Fruit fly (Drosophila melanogaster): ENCODE data around the gene Larp4B.

The Larp4B gene

DNA sequence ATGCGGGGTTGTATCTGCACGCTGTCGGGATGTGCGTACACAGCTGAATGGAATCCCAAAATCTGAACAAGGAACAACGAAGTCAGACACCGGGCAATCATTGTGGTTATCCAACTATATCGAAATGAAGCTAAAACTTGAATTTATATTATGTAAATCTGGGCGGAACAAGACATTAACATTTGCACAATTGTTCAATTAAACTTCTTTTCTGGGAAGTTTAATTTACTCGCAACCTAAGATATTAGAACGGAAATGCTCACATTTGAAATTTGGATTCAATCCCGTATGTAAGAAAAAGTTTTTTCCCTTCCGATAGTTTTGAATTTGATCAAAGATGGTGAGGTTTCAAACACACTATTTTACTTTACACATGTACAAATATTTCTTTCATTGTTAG, 18.4 kb upstream of the Larp4B start, which contains the start of gene CG33160:
Gene CG33160, minus strand, starts transcription at position 101 of the 400 bp plus-strand sequence.
- no peak for TF ChIP-seq sv (GFP tag; optimal IDR thresholded peaks at IDR 0.05)
- TF ChIP-seq Abd-B (GFP tag; optimal IDR thresholded peaks at IDR 0.05): no peak
- TF ChIP-seq CrebA (GFP tag; optimal IDR thresholded peaks at IDR 0.05; ENCODE audit: borderline replicate concordance): no peak
- no peak for TF ChIP-seq N (GFP tag; optimal IDR thresholded peaks at IDR 0.05)
- TF ChIP-seq Dif (GFP tag; optimal IDR thresholded peaks at IDR 0.05; ENCODE audit: partially characterized antibody): no peak
- TF ChIP-seq foxo (GFP tag; optimal IDR thresholded peaks at IDR 0.05): no peak
- no peak for TF ChIP-seq Dfd (GFP tag; optimal IDR thresholded peaks at IDR 0.05)
- TF ChIP-seq GATAd (GFP tag; optimal IDR thresholded peaks at IDR 0.05): no peak
- no peak for TF ChIP-seq HLH106 (tag; optimal IDR thresholded peaks at IDR 0.05)
- no peak for TF ChIP-seq Jra (GFP tag; optimal IDR thresholded peaks at IDR 0.05)
- no peak for TF ChIP-seq dsf (GFP tag; optimal IDR thresholded peaks at IDR 0.05; ENCODE audit: borderline replicate concordance)
- no peak for TF ChIP-seq Hnf4 (GFP tag; optimal IDR thresholded peaks at IDR 0.05)
- TF ChIP-seq Hr78 (GFP tag; optimal IDR thresholded peaks at IDR 0.05): no peak
- TF ChIP-seq sage (GFP tag; optimal IDR thresholded peaks at IDR 0.05): no peak
- no peak for TF ChIP-seq Sp1 (GFP tag; optimal IDR thresholded peaks at IDR 0.05)
- no peak for TF ChIP-seq usp (GFP tag; optimal IDR thresholded peaks at IDR 0.05)
- no peak for TF ChIP-seq pan (optimal IDR thresholded peaks at IDR 0.05)
- TF ChIP-seq h (GFP tag; optimal IDR thresholded peaks at IDR 0.05): no peak
- TF ChIP-seq rgr (GFP tag; optimal IDR thresholded peaks at IDR 0.05): no peak
- no peak for TF ChIP-seq brk (GFP tag; optimal IDR thresholded peaks at IDR 0.05)

DNA sequence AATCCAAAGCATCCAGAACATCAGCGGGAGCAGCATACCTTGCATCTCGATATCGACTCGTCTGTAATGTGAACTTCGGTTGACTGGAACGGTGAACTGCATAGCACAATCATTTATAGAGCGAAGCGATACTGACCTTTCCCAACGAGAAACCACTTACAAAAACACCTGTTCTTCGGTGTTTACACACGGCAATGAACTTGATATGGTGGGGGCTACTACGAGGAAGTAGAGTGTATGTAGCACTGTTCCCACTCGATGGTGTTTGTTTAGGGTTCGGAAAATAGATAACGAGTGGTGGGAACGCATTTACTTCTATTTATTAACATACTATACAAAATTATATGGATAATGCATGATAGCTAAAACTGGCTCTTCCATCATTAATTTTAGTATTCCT, 15.7 kb upstream of the Larp4B start, which contains the start of the genes CG32269 and CG32270:
Gene CG32269, minus strand, starts transcription at position 91 of the 400 bp plus-strand sequence.
Gene CG32270, minus strand, starts transcription at position 91 of the 400 bp plus-strand sequence.
- no peak for TF ChIP-seq Vsx2 (GFP tag; optimal IDR thresholded peaks at IDR 0.05; ENCODE audit: partially characterized antibody)
- TF ChIP-seq Hr83 (GFP tag; optimal IDR thresholded peaks at IDR 0.05; ENCODE audit: poor library complexity, severe bottlenecking): peak; percentile 92
- no peak for TF ChIP-seq dl (GFP tag; optimal IDR thresholded peaks at IDR 0.05; ENCODE audit: insufficient read depth in 1 of 2, partially characterized antibody in 2 of 2)
- TF ChIP-seq dmrt93B (GFP tag; optimal IDR thresholded peaks at IDR 0.05): no peak
- no peak for TF ChIP-seq woc (GFP tag; optimal IDR thresholded peaks at IDR 0.05)
- TF ChIP-seq HLH106 (tag; optimal IDR thresholded peaks at IDR 0.05): no peak
- TF ChIP-seq pan (optimal IDR thresholded peaks at IDR 0.05): no peak

DNA sequence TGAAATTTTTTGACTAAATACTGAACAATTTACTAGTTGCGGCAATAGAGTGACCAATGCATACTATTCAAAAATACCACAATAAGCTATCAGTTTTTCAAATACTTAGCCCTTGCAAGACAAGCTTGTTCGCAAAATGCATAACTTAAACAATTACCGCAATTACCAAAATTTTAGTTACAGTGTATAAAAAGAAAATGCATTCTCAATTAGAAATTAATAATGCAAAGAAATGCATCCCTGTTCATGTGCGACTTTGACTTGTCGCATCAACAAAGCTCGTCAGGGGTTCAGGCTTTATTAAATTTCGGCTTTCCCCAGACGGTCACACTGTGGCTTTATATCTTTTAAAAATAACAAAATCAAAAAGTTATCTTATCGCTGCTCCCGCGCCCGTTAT, 5.8 kb upstream of the Larp4B start, which contains the start of the genes hob and nSMase:
Gene hob, minus strand, starts transcription at position 62 of the 400 bp plus-strand sequence.
Gene nSMase, plus strand, starts transcription at position 298 of the 400 bp plus-strand sequence.
- TF ChIP-seq tai (GFP tag; optimal IDR thresholded peaks at IDR 0.05): no peak
- no peak for TF ChIP-seq fru (GFP tag; optimal IDR thresholded peaks at IDR 0.05)
- TF ChIP-seq OdsH (GFP tag; optimal IDR thresholded peaks at IDR 0.05): peak; percentile 34

DNA sequence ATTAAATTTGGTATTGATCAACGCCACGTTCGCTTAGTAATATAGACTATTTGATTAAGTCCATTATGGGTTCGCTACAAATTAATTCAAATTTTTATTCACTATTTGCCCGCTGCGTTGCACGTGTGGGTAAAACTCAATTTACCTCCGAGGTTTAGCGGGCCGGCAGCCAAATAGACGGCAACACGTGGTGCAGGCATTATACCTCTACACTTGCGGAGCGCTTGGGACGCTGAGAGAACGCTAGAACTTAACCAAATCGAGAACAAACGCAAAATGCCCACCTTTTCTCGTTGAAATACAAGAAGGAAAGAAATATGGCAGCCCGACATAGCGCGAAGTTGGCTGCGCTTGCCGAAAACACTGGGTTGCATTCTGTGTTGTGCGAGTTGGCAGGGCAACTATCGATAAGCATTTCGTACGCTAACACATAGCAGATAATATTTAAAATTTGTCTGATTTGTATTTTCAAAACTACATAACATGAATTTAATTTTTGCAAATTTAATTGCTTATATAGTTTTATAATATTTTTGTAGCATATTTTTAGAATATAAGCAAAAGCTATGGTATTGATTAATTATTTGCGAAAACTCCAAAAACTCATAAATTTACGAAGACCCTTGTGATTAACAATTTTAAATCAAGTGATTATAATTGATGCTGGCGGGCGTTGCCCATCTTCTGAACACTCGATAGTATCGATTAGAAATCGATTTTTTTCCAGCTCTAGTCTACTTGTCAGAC, 1.8 kb upstream of the Larp4B start, which contains the start of the genes RpL28 and eIF1:
Gene RpL28, minus strand, starts transcription at position 318 of the 747 bp plus-strand sequence.
Gene eIF1, plus strand, starts transcription at position 699 of the 747 bp plus-strand sequence.
- TF ChIP-seq sv (GFP tag; optimal IDR thresholded peaks at IDR 0.05) (peak; percentile 92), pan (optimal IDR thresholded peaks at IDR 0.05) (no peak), CrebA (GFP tag; optimal IDR thresholded peaks at IDR 0.05; ENCODE audit: borderline replicate concordance) (no peak), usp (GFP tag; optimal IDR thresholded peaks at IDR 0.05) (no peak), rgr (GFP tag; optimal IDR thresholded peaks at IDR 0.05) (peak; percentile 96), Dfd (GFP tag; optimal IDR thresholded peaks at IDR 0.05) (no peak), dsf (GFP tag; optimal IDR thresholded peaks at IDR 0.05; ENCODE audit: borderline replicate concordance) (peak; percentile 83), Hr78 (GFP tag; optimal IDR thresholded peaks at IDR 0.05) (no peak), Hr83 (GFP tag; optimal IDR thresholded peaks at IDR 0.05; ENCODE audit: poor library complexity, severe bottlenecking) (peak; percentile 99), brk (GFP tag; optimal IDR thresholded peaks at IDR 0.05) (no peak), Rel (GFP tag; optimal IDR thresholded peaks at IDR 0.05) (no peak), Rel (tag; optimal IDR thresholded peaks at IDR 0.05) (peak; percentile 59), psq (GFP tag; optimal IDR thresholded peaks at IDR 0.05) (peak; percentile 75), HLH106 (tag; optimal IDR thresholded peaks at IDR 0.05) (peak; percentile 86), Myc (optimal IDR thresholded peaks at IDR 0.05) (peak; percentile 65), Mio (GFP tag; optimal IDR thresholded peaks at IDR 0.05) (peak; percentile 85), dl (GFP tag; optimal IDR thresholded peaks at IDR 0.05; ENCODE audit: insufficient read depth in 1 of 2, partially characterized antibody in 2 of 2) (no peak), lola (GFP tag; optimal IDR thresholded peaks at IDR 0.05) (no peak), GATAd (GFP tag; optimal IDR thresholded peaks at IDR 0.05) (no peak), CG32264 (GFP tag; optimal IDR thresholded peaks at IDR 0.05) (peak; percentile 65), N (GFP tag; optimal IDR thresholded peaks at IDR 0.05) (no peak), Dif (GFP tag; optimal IDR thresholded peaks at IDR 0.05; ENCODE audit: partially characterized antibody) (peak; percentile 14), Vsx2 (GFP tag; optimal IDR thresholded peaks at IDR 0.05; ENCODE audit: partially characterized antibody) (no peak), Hnf4 (GFP tag; optimal IDR thresholded peaks at IDR 0.05) (peak; percentile 82), jim (GFP tag; optimal IDR thresholded peaks at IDR 0.05) (no peak), foxo (GFP tag; optimal IDR thresholded peaks at IDR 0.05) (peak in 1 of 2 experiments; percentile 90), Abd-B (GFP tag; optimal IDR thresholded peaks at IDR 0.05) (no peak), h (GFP tag; optimal IDR thresholded peaks at IDR 0.05) (peak; percentile 89), tai (GFP tag; optimal IDR thresholded peaks at IDR 0.05) (no peak), Sp1 (GFP tag; optimal IDR thresholded peaks at IDR 0.05) (peak; percentile 91), Jra (GFP tag; optimal IDR thresholded peaks at IDR 0.05) (peak; percentile 84), br (GFP tag; optimal IDR thresholded peaks at IDR 0.05) (peak; percentile 66), fru (GFP tag; optimal IDR thresholded peaks at IDR 0.05) (peak; percentile 55), sage (GFP tag; optimal IDR thresholded peaks at IDR 0.05) (no peak), ey (GFP tag; optimal IDR thresholded peaks at IDR 0.05) (peak; percentile 66), dmrt93B (GFP tag; optimal IDR thresholded peaks at IDR 0.05) (peak; percentile 96)
